Fruit fly (Drosophila melanogaster) whole organism, embryonic: ENCODE results near the gene CG18301.
A peak's percentile ranks its signal among the peaks of the same experiment; 100 is the strongest.

Experiments
- CG10565 ChIP-seq: fragments of 200-800 bp; sonication (Bioruptor generic); optimal IDR thresholded peaks from 3 replicates; lab custom pipeline; 2016; ENCODE audit warnings: missing biosample characterization, mild to moderate bottlenecking, missing genetic modification characterization
- CG11504 ChIP-seq: fragments of 200-800 bp; sonication (Bioruptor generic); optimal IDR thresholded peaks from 3 replicates; lab custom pipeline; 2019; ENCODE audit warnings: missing biosample characterization, mild to moderate bottlenecking, missing genetic modification characterization, moderate library complexity
- CG11560 ChIP-seq: fragments of 200-800 bp; sonication (Bioruptor generic); IDR thresholded peaks from 3 replicates; pipeline ENCODE4 v1.3.6; 2022; ENCODE audit warnings: missing biosample characterization, missing genetic modification characterization
- CG12391 ChIP-seq: fragments of 200-800 bp; sonication (Bioruptor generic); optimal IDR thresholded peaks from 3 replicates; lab custom pipeline; 2018; ENCODE audit warnings: missing biosample characterization, mild to moderate bottlenecking, missing genetic modification characterization, moderate library complexity
- CG12659 ChIP-seq: fragments of 200-800 bp; sonication (Bioruptor generic); optimal IDR thresholded peaks from 3 replicates; lab custom pipeline; 2017; ENCODE audit warnings: mild to moderate bottlenecking, missing biosample characterization, missing genetic modification reagents, missing genetic modification characterization
- CG13287 ChIP-seq: fragments of 200-800 bp; sonication (Bioruptor generic); IDR thresholded peaks from 2 replicates; pipeline ENCODE4 v1.3.6; 2022; ENCODE audit warnings: missing biosample characterization, missing genetic modification characterization; ENCODE audit not compliant: partially characterized antibody
- CG15011 ChIP-seq: fragments of 200-800 bp; sonication (Bioruptor generic); optimal IDR thresholded peaks from 3 replicates; lab custom pipeline; 2018; ENCODE audit warnings: missing biosample characterization, mild to moderate bottlenecking, missing genetic modification characterization
- CG15269 ChIP-seq: fragments of 200-800 bp; sonication (Bioruptor generic); optimal IDR thresholded peaks from 2 replicates; lab custom pipeline; 2018; ENCODE audit warnings: missing biosample characterization, mild to moderate bottlenecking, missing genetic modification characterization, moderate library complexity
- CG15696 ChIP-seq: fragments of 200-800 bp; sonication (Bioruptor generic); optimal IDR thresholded peaks from 2 replicates; lab custom pipeline; 2019; ENCODE audit warnings: missing biosample characterization, mild to moderate bottlenecking, missing genetic modification characterization, moderate library complexity
- CG16813 ChIP-seq: fragments of 200-800 bp; sonication (Bioruptor generic); IDR thresholded peaks from 3 replicates; pipeline ENCODE4 v1.3.6; 2022; ENCODE audit warnings: missing biosample characterization, missing genetic modification characterization; ENCODE audit not compliant: partially characterized antibody
- CG2712 ChIP-seq: fragments of 200-800 bp; optimal IDR thresholded peaks from 3 replicates; lab custom pipeline; 2019; ENCODE audit warnings: missing biosample characterization, mild to moderate bottlenecking, missing genetic modification characterization, moderate library complexity
- CG31388 ChIP-seq: fragments of 200-800 bp; sonication (Bioruptor generic); optimal IDR thresholded peaks from 2 replicates; lab custom pipeline; 2016; ENCODE audit warnings: missing biosample characterization, missing genetic modification characterization
- CG4730 ChIP-seq: fragments of 200-800 bp; sonication (Bioruptor generic); IDR thresholded peaks from 2 replicates; pipeline ENCODE4 v1.3.6; 2022; ENCODE audit warnings: missing biosample characterization, missing genetic modification characterization
- CG6689 ChIP-seq: fragments of 200-800 bp; sonication (Bioruptor generic); IDR thresholded peaks from 2 replicates; pipeline ENCODE4 v1.3.6; 2022; ENCODE audit warnings: missing biosample characterization, missing genetic modification characterization
- CG7987 ChIP-seq: fragments of 200-800 bp; sonication (Bioruptor generic); optimal IDR thresholded peaks from 2 replicates; lab custom pipeline; 2018; ENCODE audit warnings: missing biosample characterization, mild to moderate bottlenecking, missing genetic modification characterization, moderate library complexity
- CG8359 ChIP-seq: fragments of 200-800 bp; sonication (Bioruptor generic); optimal IDR thresholded peaks from 2 replicates; lab custom pipeline; 2017; ENCODE audit warnings: missing biosample characterization, mild to moderate bottlenecking, missing genetic modification characterization, borderline replicate concordance
- CG9876 ChIP-seq: fragments of 200-800 bp; sonication (Bioruptor generic); optimal IDR thresholded peaks from 2 replicates; lab custom pipeline; 2016; ENCODE audit warnings: missing biosample characterization, missing genetic modification characterization
- Chrac-16 ChIP-seq: fragments of 200-800 bp; sonication (Bioruptor generic); optimal IDR thresholded peaks from 3 replicates; lab custom pipeline; 2016; ENCODE audit warnings: missing biosample characterization, missing genetic modification characterization
- Deaf1 ChIP-seq: fragments of 200-800 bp; optimal IDR thresholded peaks from 3 replicates; lab custom pipeline; 2019; ENCODE audit warnings: missing biosample characterization, mild to moderate bottlenecking, missing genetic modification characterization, moderate library complexity
- Dip3 ChIP-seq: fragments of 200-800 bp; sonication (Bioruptor generic); optimal IDR thresholded peaks from 3 replicates; lab custom pipeline; 2016; ENCODE audit warnings: missing biosample characterization, missing genetic modification characterization
- Drgx ChIP-seq: fragments of 200-800 bp; sonication (Bioruptor generic); IDR thresholded peaks from 2 replicates; pipeline ENCODE4 v1.3.6; 2022; ENCODE audit warnings: missing biosample characterization, missing genetic modification characterization
- Ets65A ChIP-seq: fragments of 200-800 bp; sonication (Bioruptor generic); peaks from one replicate; lab custom pipeline; 2016; ENCODE audit warnings: missing biosample characterization, missing genetic modification characterization
- Fer3 ChIP-seq: fragments of 200-800 bp; sonication (Bioruptor generic); optimal IDR thresholded peaks from 2 replicates; lab custom pipeline; 2018; ENCODE audit warnings: missing biosample characterization, mild to moderate bottlenecking, missing genetic modification characterization, moderate library complexity
- H2.0 ChIP-seq: fragments of 200-800 bp; sonication (Bioruptor generic); IDR thresholded peaks from 2 replicates; pipeline ENCODE4 v1.3.6; 2022; ENCODE audit warnings: missing biosample characterization, missing genetic modification characterization
- Hand ChIP-seq: fragments of 200-800 bp; sonication (Bioruptor generic); optimal IDR thresholded peaks from 2 replicates; lab custom pipeline; 2017; ENCODE audit warnings: mild to moderate bottlenecking, missing biosample characterization, missing genetic modification reagents, missing genetic modification characterization
- Hmx ChIP-seq: fragments of 200-800 bp; sonication (Bioruptor generic); optimal IDR thresholded peaks from 2 replicates; lab custom pipeline; 2016; ENCODE audit warnings: missing biosample characterization, missing genetic modification characterization
- Hsf ChIP-seq: fragments of 200-800 bp; sonication (Bioruptor generic); optimal IDR thresholded peaks from 3 replicates; lab custom pipeline; 2016; ENCODE audit warnings: missing biosample characterization, missing genetic modification characterization
- Kr ChIP-seq: fragments of 200-800 bp; sonication (Bioruptor generic); optimal IDR thresholded peaks from 2 replicates; lab custom pipeline; 2017; ENCODE audit warnings: missing biosample characterization, mild to moderate bottlenecking, missing genetic modification characterization
- Optix ChIP-seq: fragments of 200-800 bp; sonication (Bioruptor generic); IDR thresholded peaks from 3 replicates; pipeline ENCODE4 v1.3.6; 2022; ENCODE audit warnings: missing biosample characterization, missing genetic modification characterization
- Sox100B ChIP-seq: fragments of 200-800 bp; sonication (Bioruptor generic); optimal IDR thresholded peaks from 3 replicates; lab custom pipeline; 2018; ENCODE audit warnings: missing biosample characterization, mild to moderate bottlenecking, missing genetic modification characterization
- Ssrp ChIP-seq: fragments of 200-800 bp; sonication (Bioruptor generic); optimal IDR thresholded peaks from 2 replicates; lab custom pipeline; 2018; ENCODE audit warnings: missing biosample characterization, mild to moderate bottlenecking, missing genetic modification characterization, moderate library complexity
- bcd ChIP-seq: fragments of 200-800 bp; sonication (Bioruptor generic); optimal IDR thresholded peaks from 2 replicates; lab custom pipeline; 2017; ENCODE audit warnings: missing biosample characterization, mild to moderate bottlenecking, missing genetic modification characterization
- br ChIP-seq: fragments of >200 bp; optimal IDR thresholded peaks from 2 replicates; lab custom pipeline; 2017
- cg ChIP-seq: fragments of 200-800 bp; sonication (Bioruptor generic); optimal IDR thresholded peaks from 3 replicates; lab custom pipeline; 2019; ENCODE audit warnings: missing biosample characterization, mild to moderate bottlenecking, missing genetic modification characterization, moderate library complexity
- ems ChIP-seq: fragments of 200-800 bp; sonication (Bioruptor generic); optimal IDR thresholded peaks from 3 replicates; lab custom pipeline; 2016; ENCODE audit warnings: missing biosample characterization, missing genetic modification characterization
- fd3F ChIP-seq: fragments of 200-800 bp; sonication (Bioruptor generic); optimal IDR thresholded peaks from 2 replicates; lab custom pipeline; 2018; ENCODE audit warnings: missing biosample characterization, mild to moderate bottlenecking, missing genetic modification characterization, moderate library complexity
- gce ChIP-seq: fragments of 200-800 bp; sonication (Bioruptor generic); IDR thresholded peaks from 3 replicates; pipeline ENCODE4 v1.3.6; 2022; ENCODE audit warnings: missing biosample characterization, missing genetic modification characterization
- grn ChIP-seq: fragments of 200-800 bp; sonication (Bioruptor generic); optimal IDR thresholded peaks from 3 replicates; lab custom pipeline; 2017; ENCODE audit warnings: missing biosample characterization, missing genetic modification characterization
- lab ChIP-seq: fragments of 200-800 bp; sonication (Bioruptor generic); optimal IDR thresholded peaks from 3 replicates; lab custom pipeline; 2017; ENCODE audit warnings: missing biosample characterization, missing genetic modification characterization, mild to moderate bottlenecking, moderate library complexity, missing genetic modification reagents
- lola ChIP-seq, 3 experiments: fragments of >200 bp in 2 of 3; fragments of 200-800 bp in 1 of 3; sonication (Bioruptor generic) in 1 of 3; optimal IDR thresholded peaks; 2 replicates each; lab custom pipeline; 2017 to 2019; ENCODE audit warnings: missing biosample characterization in 3 of 3, missing genetic modification characterization in 3 of 3, mild to moderate bottlenecking in 1 of 3, moderate library complexity in 1 of 3
- mirr ChIP-seq: fragments of 200-800 bp; sonication (Bioruptor generic); optimal IDR thresholded peaks from 3 replicates; lab custom pipeline; 2018; ENCODE audit warnings: missing biosample characterization, mild to moderate bottlenecking, missing genetic modification characterization
- odd ChIP-seq: fragments of 200-800 bp; sonication (Bioruptor generic); optimal IDR thresholded peaks from 2 replicates; lab custom pipeline; 2017; ENCODE audit warnings: missing biosample characterization, mild to moderate bottlenecking, missing genetic modification characterization
- pita ChIP-seq: fragments of 200-800 bp; sonication (Bioruptor generic); optimal IDR thresholded peaks from 2 replicates; lab custom pipeline; 2017; ENCODE audit warnings: missing biosample characterization, mild to moderate bottlenecking, missing genetic modification characterization
- prd ChIP-seq, 3 experiments: fragments of >200 bp in 2 of 3; fragments of 200-800 bp in 1 of 3; sonication (Bioruptor generic) in 1 of 3; optimal IDR thresholded peaks in 2 of 3; IDR thresholded peaks in 1 of 3; 2 replicates in 2 of 3; 3 replicates in 1 of 3; pipeline versions ENCODE4 v1.3.6 to Lab custom; 2017 to 2022; ENCODE audit warnings: missing biosample characterization in 1 of 3, missing genetic modification characterization in 1 of 3
- pros ChIP-seq: fragments of 200-800 bp; sonication (Bioruptor generic); optimal IDR thresholded peaks from 3 replicates; lab custom pipeline; 2019; ENCODE audit warnings: missing biosample characterization, mild to moderate bottlenecking, missing genetic modification characterization, moderate library complexity
- ranshi ChIP-seq: fragments of 200-800 bp; sonication (Bioruptor generic); IDR thresholded peaks from 2 replicates; pipeline ENCODE4 v1.3.6; 2022; ENCODE audit warnings: missing biosample characterization, missing genetic modification characterization
- slou ChIP-seq: fragments of 200-800 bp; sonication (Bioruptor generic); optimal IDR thresholded peaks from 3 replicates; lab custom pipeline; 2016; ENCODE audit warnings: missing biosample characterization, missing genetic modification characterization
- sug ChIP-seq: fragments of 200-800 bp; optimal IDR thresholded peaks from 2 replicates; lab custom pipeline; 2019; ENCODE audit warnings: missing biosample characterization, mild to moderate bottlenecking, missing genetic modification characterization, moderate library complexity
- unc-4 ChIP-seq: fragments of 200-800 bp; sonication (Bioruptor generic); IDR thresholded peaks from 2 replicates; pipeline ENCODE4 v1.3.6; 2022; ENCODE audit warnings: missing biosample characterization, missing genetic modification characterization; ENCODE audit not compliant: partially characterized antibody
- zf30C ChIP-seq: fragments of 200-800 bp; sonication (Bioruptor generic); optimal IDR thresholded peaks from 3 replicates; lab custom pipeline; 2018; ENCODE audit warnings: missing biosample characterization, mild to moderate bottlenecking, missing genetic modification characterization

The CG18301 gene

dm6 chr2L:10565674-10566073 is 34.1 kb downstream of the CG18301 start (continued):
- no peak for TF ChIP-seq CG11560 (tag; lab: Robert Waterston, UW)
- peak; percentile 19 for TF ChIP-seq slou (GFP tag; lab: Kevin White, UChicago)
- TF ChIP-seq ems (GFP tag; lab: Kevin White, UChicago): peak; percentile 6
- no peak for TF ChIP-seq Drgx
- peak; percentile 25 for TF ChIP-seq CG9876
- peak; percentile 49 for TF ChIP-seq H2.0 (GFP tag; lab: Robert Waterston, UW)
- TF ChIP-seq CG7987: no peak
- peak; percentile 53 for TF ChIP-seq CG15269 (tag; lab: Kevin White, UChicago)
- TF ChIP-seq cg (GFP tag; lab: Kevin White, UChicago): no peak
- TF ChIP-seq CG16813 (GFP tag; lab: Robert Waterston, UW): no peak
- no peak for TF ChIP-seq lola (GFP tag; optimal IDR thresholded peaks at IDR 0.05; lab: Kevin White, UChicago)
- TF ChIP-seq mirr (GFP tag; lab: Kevin White, UChicago): no peak
- peak; percentile 58 for TF ChIP-seq Fer3 (tag; lab: Kevin White, UChicago)
- peak; percentile 9 for TF ChIP-seq odd (GFP tag; lab: Kevin White, UChicago)
- no peak for TF ChIP-seq CG15011 (GFP tag; lab: Kevin White, UChicago)
- no peak for TF ChIP-seq CG31388 (GFP tag; lab: Kevin White, UChicago)
- peak; percentile 42; the same call in 1 of the 2 replicates for TF ChIP-seq CG4730 (GFP tag; lab: Robert Waterston, UW)
- TF ChIP-seq CG12391 (tag; lab: Kevin White, UChicago): peak; percentile 38
- peak; percentile 35 for TF ChIP-seq CG12659
- TF ChIP-seq CG10565 (GFP tag; lab: Kevin White, UChicago): no peak
- peak; percentile 2 for TF ChIP-seq Ets65A (GFP tag; lab: Kevin White, UChicago)
- TF ChIP-seq Deaf1 (tag; lab: Kevin White, UChicago): peak; percentile 43
- TF ChIP-seq prd (optimal IDR thresholded peaks at IDR 0.05; lab: Kevin White, UChicago): no peak
- TF ChIP-seq prd (GFP tag; IDR thresholded peaks at IDR 0.05; lab: Robert Waterston, UW): peak; percentile 63; the same call in 2 of the 3 replicates
- no peak for TF ChIP-seq zf30C (GFP tag; lab: Kevin White, UChicago)
- TF ChIP-seq Optix (GFP tag; lab: Robert Waterston, UW): peak; percentile 72; the same call in 2 of the 3 replicates
- TF ChIP-seq Dip3 (GFP tag; lab: Kevin White, UChicago): peak; percentile 35
- TF ChIP-seq sug (tag; lab: Kevin White, UChicago): no peak
- TF ChIP-seq CG6689: peak; percentile 51; the same call in 1 of the 2 replicates
- TF ChIP-seq CG2712 (tag; lab: Kevin White, UChicago): peak; percentile 37
- no peak for TF ChIP-seq pita (GFP tag; lab: Kevin White, UChicago)
- peak; percentile 19 for TF ChIP-seq fd3F (GFP tag; lab: Kevin White, UChicago)
- peak; percentile 41 for TF ChIP-seq bcd
- no peak for TF ChIP-seq unc-4 (GFP tag; lab: Robert Waterston, UW)
- TF ChIP-seq pros (GFP tag; lab: Kevin White, UChicago): no peak
- TF ChIP-seq Hsf: peak; percentile 13
- no peak for TF ChIP-seq Sox100B (GFP tag; lab: Kevin White, UChicago)
- TF ChIP-seq CG11504 (tag; lab: Kevin White, UChicago): peak; percentile 60
- TF ChIP-seq CG8359: no peak
- peak; percentile 24 for TF ChIP-seq Chrac-16 (GFP tag; lab: Kevin White, UChicago)
- no peak for TF ChIP-seq gce (GFP tag; lab: Robert Waterston, UW)
- TF ChIP-seq CG15696: no peak
- TF ChIP-seq Hmx (GFP tag; lab: Kevin White, UChicago): no peak
- no peak for TF ChIP-seq Ssrp (tag; lab: Kevin White, UChicago)
- TF ChIP-seq Kr (GFP tag; lab: Kevin White, UChicago): no peak
- TF ChIP-seq CG13287 (GFP tag; lab: Robert Waterston, UW): no peak
- TF ChIP-seq ranshi (GFP tag; lab: Robert Waterston, UW): peak; percentile 70
- no peak for TF ChIP-seq br (lab: Kevin White, UChicago)
- peak; percentile 80 for TF ChIP-seq Hand (GFP tag; lab: Kevin White, UChicago)
- no peak for TF ChIP-seq grn (GFP tag; lab: Kevin White, UChicago)
- peak; percentile 87 for TF ChIP-seq lab
